Worm (Caenorhabditis elegans) whole organism, L1 larva: Measurements from ENCODE around the gene htas-1.

Source experiments
- blmp-1 ChIP-seq: fragments of 150-350 bp; optimal IDR thresholded peaks from 2 replicates; lab custom pipeline; 2014; ENCODE audit warnings: missing biosample characterization, missing genetic modification characterization
- efl-3 ChIP-seq: fragments of 200-800 bp; sonication (Bioruptor generic); optimal IDR thresholded peaks from 2 replicates; lab custom pipeline; 2018; ENCODE audit warnings: mild to moderate bottlenecking, missing genetic modification characterization, missing compliant biosample characterization
- nhr-85 ChIP-seq: sonication (generic microtip); peaks from one replicate; lab custom pipeline; 2016; ENCODE audit warnings: missing genetic modification characterization, inconsistent platforms, missing compliant biosample characterization
- unc-86 ChIP-seq: sonication (generic microtip); optimal IDR thresholded peaks from 2 replicates; lab custom pipeline; 2016; ENCODE audit warnings: missing genetic modification characterization, missing compliant biosample characterization
- zip-4 ChIP-seq: fragments of 200-800 bp; sonication (Bioruptor generic); optimal IDR thresholded peaks from 2 replicates; lab custom pipeline; 2018; ENCODE audit warnings: mild to moderate bottlenecking, missing genetic modification characterization, moderate library complexity, missing compliant biosample characterization
- ztf-11 ChIP-seq, 2 experiments: sonication (generic microtip); optimal IDR thresholded peaks; 2 replicates each; lab custom pipeline; 2016 to 2017; ENCODE audit warnings: missing genetic modification characterization in 2 of 2, missing biosample characterization in 1 of 2, missing compliant biosample characterization in 1 of 2

htas-1 gene

DNA sequence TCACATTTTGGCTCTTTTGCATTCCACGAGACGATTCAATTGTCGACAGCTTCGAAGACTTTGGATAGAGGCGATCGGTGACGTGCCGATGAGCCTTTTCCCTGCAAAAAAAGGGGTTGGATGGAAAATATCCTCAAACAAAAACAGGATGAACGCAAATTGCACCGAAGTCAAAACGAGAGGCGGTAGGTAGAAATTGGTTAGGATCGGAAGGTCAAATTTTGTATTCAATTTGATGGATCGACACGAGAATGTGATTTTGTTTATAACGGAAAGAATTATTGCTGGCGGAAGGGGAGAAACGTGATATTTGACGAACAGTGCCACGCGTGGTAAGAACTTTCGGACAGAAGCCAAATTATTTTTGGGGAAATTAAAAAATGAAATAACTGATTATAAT lies 48.5 kb downstream of the htas-1 start, which contains the start of gene mca-1:
mca-1 (minus strand) TSS at position 101 of the 400 bp plus-strand sequence.
- no peak for TF ChIP-seq efl-3
- no peak for TF ChIP-seq ztf-11 (tag; optimal IDR thresholded peaks at IDR 0.05; lab: Kevin White, UChicago)
- TF ChIP-seq unc-86 (tag; lab: Kevin White, UChicago): no peak
- TF ChIP-seq, all 84 proteins: peak for 0

DNA sequence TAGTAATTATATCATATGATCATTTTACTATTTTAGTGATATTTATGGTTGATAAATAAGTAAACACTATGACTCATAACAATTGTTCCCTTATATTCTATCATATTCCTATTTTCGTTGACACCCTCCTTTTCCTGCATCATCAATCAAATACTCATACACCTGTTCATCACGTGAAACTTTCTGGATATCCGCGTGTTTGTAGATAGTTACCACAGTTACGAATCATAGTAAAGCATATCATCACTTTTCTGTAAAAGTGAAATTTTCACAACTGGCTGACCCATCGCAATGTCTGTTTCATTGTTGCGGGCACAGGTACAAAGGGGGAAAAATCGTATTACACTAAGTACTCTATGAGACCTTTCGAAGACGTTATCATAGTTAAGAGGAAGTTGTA lies 49.4 kb downstream of the htas-1 start:
- TF ChIP-seq blmp-1 (peak; percentile 62), zip-4 (GFP tag; lab: Kevin White, UChicago) (no peak), nhr-85 (peak; percentile 73)
